Worm (Caenorhabditis elegans): ENCODE measurements around the gene tbc-3.

DNA sequence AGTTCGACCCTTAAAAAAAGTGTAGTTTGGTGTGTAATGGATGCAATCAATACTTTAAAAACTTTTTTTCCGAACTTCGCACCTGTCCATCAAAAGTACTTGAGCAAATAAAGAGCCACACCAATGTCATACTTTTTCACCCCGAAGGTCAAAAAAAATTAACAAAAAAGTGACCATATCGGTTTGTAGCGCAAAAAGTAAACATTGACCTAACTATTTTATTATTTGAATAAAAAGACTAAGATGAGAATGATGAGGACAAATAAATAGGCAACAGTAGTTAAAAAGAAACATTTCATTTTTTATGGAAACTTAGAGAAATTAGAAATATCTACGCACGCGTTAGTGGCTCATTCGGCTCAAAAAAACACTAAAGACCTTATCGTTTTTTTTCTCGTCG is 29.5 kb upstream of the tbc-3 start:
- TF ChIP-seq tab-1 (GFP tag; IDR thresholded peaks at IDR 0.05) (no peak), ztf-23 (GFP tag; IDR thresholded peaks at IDR 0.05) (no peak), klf-2 (GFP tag; conservative IDR thresholded peaks at IDR 0.05) (no peak), ref-1 (GFP tag; conservative IDR thresholded peaks at IDR 0.05) (no peak), flt-1 (GFP tag; IDR thresholded peaks at IDR 0.05) (no peak), med-1 (GFP tag; optimal IDR thresholded peaks at IDR 0.05; ENCODE audit: insufficient read depth) (no peak), T22C8.4 (GFP tag; IDR thresholded peaks at IDR 0.05) (no peak), ztf-29 (GFP tag; IDR thresholded peaks at IDR 0.05) (no peak), cog-1 (tag; optimal IDR thresholded peaks at IDR 0.05) (no peak)

All from whole organism, midembryonic.